Worm (Caenorhabditis elegans) whole organism, L2 larva: ENCODE data around the gene F53A9.9.

Experiments used
- aly-2 ChIP-seq: fragments of 150-350 bp; optimal IDR thresholded peaks from 2 replicates; lab custom pipeline; 2014; ENCODE audit warnings: missing biosample characterization, missing genetic modification characterization
- ama-1 ChIP-seq: fragments of 150-350 bp; optimal IDR thresholded peaks from 2 replicates; lab custom pipeline; 2018; ENCODE audit warnings: inconsistent platforms
- blmp-1 ChIP-seq: sonication (generic microtip); optimal IDR thresholded peaks from 2 replicates; lab custom pipeline; 2017; ENCODE audit warnings: missing genetic modification characterization, mild to moderate bottlenecking, missing compliant biosample characterization, antibody characterized with exemption, moderate library complexity; ENCODE audit not compliant: insufficient read depth
- lin-39 ChIP-seq: fragments of 150-350 bp; optimal IDR thresholded peaks from 2 replicates; lab custom pipeline; 2014; ENCODE audit warnings: missing biosample characterization, missing genetic modification reagents, missing genetic modification characterization
- mbf-1 ChIP-seq: sonication (generic microtip); optimal IDR thresholded peaks from 2 replicates; lab custom pipeline; 2017; ENCODE audit warnings: missing biosample characterization, missing genetic modification characterization
- mdl-1 ChIP-seq, 2 experiments: fragments of 150-350 bp in 1 of 2; sonication (generic microtip) in 1 of 2; optimal IDR thresholded peaks; 2 replicates each; lab custom pipeline; 2017; ENCODE audit warnings: missing biosample characterization in 2 of 2, missing genetic modification characterization in 2 of 2
- nhr-11 ChIP-seq: fragments of 150-350 bp; optimal IDR thresholded peaks from 2 replicates; lab custom pipeline; 2014; ENCODE audit warnings: missing biosample characterization, missing genetic modification characterization
- nhr-25 ChIP-seq: fragments of 150-350 bp; sonication (generic microtip); optimal IDR thresholded peaks from 3 replicates; lab custom pipeline; 2014; ENCODE audit warnings: missing biosample characterization, missing genetic modification characterization
- sma-9 ChIP-seq, 2 experiments: fragments of 150-350 bp in 1 of 2; sonication (generic microtip) in 1 of 2; optimal IDR thresholded peaks; 2 replicates each; lab custom pipeline; 2014 to 2016; ENCODE audit warnings: missing genetic modification characterization in 2 of 2, mild to moderate bottlenecking in 1 of 2, missing biosample characterization in 1 of 2, missing compliant biosample characterization in 1 of 2, missing genetic modification reagents in 1 of 2, moderate library complexity in 1 of 2
- snpc-4 ChIP-seq: fragments of 150-350 bp; optimal IDR thresholded peaks from 2 replicates; lab custom pipeline; 2014; ENCODE audit warnings: missing biosample characterization, missing genetic modification characterization
- unc-62 ChIP-seq: fragments of 150-350 bp; optimal IDR thresholded peaks from 2 replicates; lab custom pipeline; 2014; ENCODE audit warnings: missing biosample characterization, missing genetic modification reagents, missing genetic modification characterization
- zag-1 ChIP-seq: fragments of 150-350 bp; optimal IDR thresholded peaks from 2 replicates; lab custom pipeline; 2014; ENCODE audit warnings: missing biosample characterization, missing genetic modification characterization

- TF ChIP-seq zag-1 (tag; lab: Kevin White, UChicago) (no peak), blmp-1 (tag; lab: Kevin White, UChicago) (no peak), ama-1 (lab: Kevin White, UChicago) (no peak), mbf-1 (tag; lab: Kevin White, UChicago) (no peak), sma-9 (GFP tag; optimal IDR thresholded peaks at IDR 0.05; lab: Kevin White, UChicago) (peak; percentile 51), sma-9 (tag; optimal IDR thresholded peaks at IDR 0.05; lab: Kevin White, UChicago) (no peak), lin-39 (tag; lab: Kevin White, UChicago) (no peak), snpc-4 (tag; lab: Kevin White, UChicago) (no peak), unc-62 (no peak), mdl-1 (tag; optimal IDR thresholded peaks at IDR 0.05; lab: Kevin White, UChicago) (no peak), aly-2 (tag; lab: Kevin White, UChicago) (no peak), nhr-25 (no peak), nhr-11 (tag; lab: Kevin White, UChicago) (no peak)
Measured at ce11 chrX:8712662-8713061, 7.9 kb downstream of the F53A9.9 start.
